Fruit fly (Drosophila melanogaster) whole organism, embryonic: ENCODE measurements around the gene fliI.

Source experiments
- Atf-2 ChIP-seq: fragments of 200-800 bp; sonication (Bioruptor generic); optimal IDR thresholded peaks from 2 replicates; lab custom pipeline; 2016; ENCODE audit warnings: missing biosample characterization, missing genetic modification characterization
- Atf6 ChIP-seq: fragments of 200-800 bp; sonication (Bioruptor generic); IDR thresholded peaks from 2 replicates; pipeline ENCODE4 v1.3.6; 2022; ENCODE audit warnings: missing biosample characterization, missing genetic modification characterization
- CG12155 ChIP-seq: fragments of 200-800 bp; sonication (Bioruptor generic); optimal IDR thresholded peaks from 3 replicates; lab custom pipeline; 2016; ENCODE audit warnings: missing biosample characterization, missing genetic modification characterization
- CG13894 ChIP-seq: fragments of 200-800 bp; sonication (Bioruptor generic); optimal IDR thresholded peaks from 3 replicates; lab custom pipeline; 2018; ENCODE audit warnings: missing biosample characterization, mild to moderate bottlenecking, missing genetic modification characterization, moderate library complexity
- CG1529 ChIP-seq: fragments of 200-800 bp; sonication (Bioruptor generic); optimal IDR thresholded peaks from 3 replicates; lab custom pipeline; 2018; ENCODE audit warnings: missing biosample characterization, missing genetic modification characterization
- CG16863 ChIP-seq: fragments of 200-800 bp; sonication (Bioruptor generic); optimal IDR thresholded peaks from 3 replicates; lab custom pipeline; 2016; ENCODE audit warnings: missing biosample characterization, missing genetic modification characterization
- CG18476 ChIP-seq: fragments of 200-800 bp; sonication (Bioruptor generic); optimal IDR thresholded peaks from 2 replicates; lab custom pipeline; 2016; ENCODE audit warnings: missing biosample characterization, mild to moderate bottlenecking, missing genetic modification characterization
- CG30020 ChIP-seq: fragments of 200-800 bp; optimal IDR thresholded peaks from 2 replicates; lab custom pipeline; 2019; ENCODE audit warnings: missing biosample characterization, mild to moderate bottlenecking, missing genetic modification characterization, moderate library complexity
- CG31388 ChIP-seq: fragments of 200-800 bp; sonication (Bioruptor generic); optimal IDR thresholded peaks from 2 replicates; lab custom pipeline; 2016; ENCODE audit warnings: missing biosample characterization, missing genetic modification characterization
- CG32767 ChIP-seq: fragments of 200-800 bp; sonication (Bioruptor generic); IDR thresholded peaks from 2 replicates; pipeline ENCODE4 v1.3.6; 2022; ENCODE audit warnings: missing biosample characterization, missing genetic modification characterization
- CG33213 ChIP-seq: fragments of 200-800 bp; sonication (Bioruptor generic); optimal IDR thresholded peaks from 3 replicates; lab custom pipeline; 2016; ENCODE audit warnings: missing biosample characterization, missing genetic modification characterization
- CG43689 ChIP-seq: fragments of 200-800 bp; sonication (Bioruptor generic); IDR thresholded peaks from 2 replicates; pipeline ENCODE4 v1.3.6; 2022; ENCODE audit warnings: missing biosample characterization, missing genetic modification characterization
- CG4424 ChIP-seq: fragments of 200-800 bp; sonication (Bioruptor generic); optimal IDR thresholded peaks from 3 replicates; lab custom pipeline; 2016; ENCODE audit warnings: missing biosample characterization, missing genetic modification characterization
- CG4730 ChIP-seq: fragments of 200-800 bp; sonication (Bioruptor generic); IDR thresholded peaks from 2 replicates; pipeline ENCODE4 v1.3.6; 2022; ENCODE audit warnings: missing biosample characterization, missing genetic modification characterization
- CG5180 ChIP-seq: fragments of 200-800 bp; sonication (Bioruptor generic); optimal IDR thresholded peaks from 3 replicates; lab custom pipeline; 2017; ENCODE audit warnings: missing biosample characterization, missing genetic modification characterization, mild to moderate bottlenecking, moderate library complexity, missing genetic modification reagents
- CG6272 ChIP-seq: fragments of 200-800 bp; sonication (Bioruptor generic); IDR thresholded peaks from 2 replicates; pipeline ENCODE4 v1.3.6; 2022; ENCODE audit warnings: missing biosample characterization, missing genetic modification characterization
- CG8359 ChIP-seq: fragments of 200-800 bp; sonication (Bioruptor generic); optimal IDR thresholded peaks from 2 replicates; lab custom pipeline; 2017; ENCODE audit warnings: missing biosample characterization, mild to moderate bottlenecking, missing genetic modification characterization, borderline replicate concordance
- CkIIα-i1 ChIP-seq: fragments of 200-800 bp; sonication (Bioruptor generic); IDR thresholded peaks from 2 replicates; pipeline ENCODE4 v1.3.6; 2022; ENCODE audit warnings: missing biosample characterization, missing genetic modification characterization
- Deaf1 ChIP-seq: fragments of 200-800 bp; optimal IDR thresholded peaks from 3 replicates; lab custom pipeline; 2019; ENCODE audit warnings: missing biosample characterization, mild to moderate bottlenecking, missing genetic modification characterization, moderate library complexity
- Dek ChIP-seq: fragments of 200-800 bp; sonication (Bioruptor generic); optimal IDR thresholded peaks from 3 replicates; lab custom pipeline; 2019; ENCODE audit warnings: missing biosample characterization, mild to moderate bottlenecking, missing genetic modification characterization, moderate library complexity
- E2f1 ChIP-seq: fragments of 200-800 bp; sonication (Bioruptor generic); IDR thresholded peaks from 2 replicates; pipeline ENCODE4 v1.3.6; 2022; ENCODE audit warnings: missing biosample characterization, missing genetic modification characterization
- Gsc ChIP-seq: fragments of 200-800 bp; sonication (Bioruptor generic); IDR thresholded peaks from 2 replicates; pipeline ENCODE4 v1.3.6; 2022; ENCODE audit warnings: missing biosample characterization, missing genetic modification characterization
- HLH4C ChIP-seq: fragments of 200-800 bp; sonication (Bioruptor generic); IDR thresholded peaks from 3 replicates; pipeline ENCODE4 v1.3.6; 2022; ENCODE audit warnings: missing biosample characterization, missing genetic modification characterization; ENCODE audit not compliant: partially characterized antibody
- Hr51 ChIP-seq, 2 experiments: fragments of 200-800 bp; sonication (Bioruptor generic); optimal IDR thresholded peaks; 2 replicates in 1 of 2; 3 replicates in 1 of 2; lab custom pipeline; 2016 to 2018; ENCODE audit warnings: missing biosample characterization in 2 of 2, missing genetic modification characterization in 2 of 2, mild to moderate bottlenecking in 1 of 2, moderate library complexity in 1 of 2
- Jarid2 ChIP-seq: fragments of 200-800 bp; sonication (Bioruptor generic); optimal IDR thresholded peaks from 3 replicates; lab custom pipeline; 2017; ENCODE audit warnings: mild to moderate bottlenecking, missing biosample characterization, missing genetic modification reagents, missing genetic modification characterization
- ap ChIP-seq: fragments of 200-800 bp; sonication (Bioruptor generic); IDR thresholded peaks from 2 replicates; pipeline ENCODE4 v1.3.6; 2022; ENCODE audit warnings: missing biosample characterization, missing genetic modification characterization
- bigmax ChIP-seq: fragments of 200-800 bp; sonication (Bioruptor generic); optimal IDR thresholded peaks from 2 replicates; lab custom pipeline; 2018; ENCODE audit warnings: missing biosample characterization, mild to moderate bottlenecking, missing genetic modification characterization
- btn ChIP-seq: fragments of 200-800 bp; sonication (Bioruptor generic); optimal IDR thresholded peaks from 2 replicates; lab custom pipeline; 2016; ENCODE audit warnings: missing biosample characterization, missing genetic modification characterization
- caup ChIP-seq: fragments of 200-800 bp; sonication (Bioruptor generic); optimal IDR thresholded peaks from 3 replicates; lab custom pipeline; 2017; ENCODE audit warnings: missing biosample characterization, mild to moderate bottlenecking, missing genetic modification characterization, moderate library complexity; ENCODE audit not compliant: severe bottlenecking
- chif ChIP-seq, 2 experiments: fragments of 200-800 bp; sonication (Bioruptor generic); optimal IDR thresholded peaks; 3 replicates each; lab custom pipeline; 2016; ENCODE audit warnings: missing biosample characterization in 2 of 2, missing genetic modification characterization in 2 of 2
- dmrt11E ChIP-seq: fragments of 200-800 bp; sonication (Bioruptor generic); optimal IDR thresholded peaks from 3 replicates; lab custom pipeline; 2018; ENCODE audit warnings: missing biosample characterization, mild to moderate bottlenecking, missing genetic modification characterization, moderate library complexity
- h ChIP-seq: fragments of >200 bp; optimal IDR thresholded peaks from 2 replicates; lab custom pipeline; 2017
- hkb ChIP-seq, 2 experiments: fragments of 200-800 bp in 1 of 2; fragments of >200 bp in 1 of 2; sonication (Bioruptor generic) in 1 of 2; IDR thresholded peaks in 1 of 2; optimal IDR thresholded peaks in 1 of 2; 2 replicates each; pipeline versions ENCODE4 v1.3.6 to Lab custom; 2017 to 2022; ENCODE audit warnings: missing biosample characterization in 1 of 2, missing genetic modification characterization in 1 of 2
- hth ChIP-seq: fragments of >200 bp; optimal IDR thresholded peaks from 2 replicates; lab custom pipeline; 2017; ENCODE audit warnings: inconsistent platforms
- jumu ChIP-seq: fragments of 200-800 bp; sonication (Bioruptor generic); optimal IDR thresholded peaks from 3 replicates; lab custom pipeline; 2016; ENCODE audit warnings: missing biosample characterization, missing genetic modification characterization
- klu ChIP-seq: fragments of 200-800 bp; sonication (Bioruptor generic); IDR thresholded peaks from 2 replicates; pipeline ENCODE4 v1.3.6; 2022; ENCODE audit warnings: missing biosample characterization, missing genetic modification characterization
- lilli ChIP-seq: fragments of 200-800 bp; sonication (Bioruptor generic); optimal IDR thresholded peaks from 3 replicates; lab custom pipeline; 2016; ENCODE audit warnings: missing biosample characterization, missing genetic modification characterization
- lov ChIP-seq, 2 experiments: fragments of 200-800 bp in 1 of 2; fragments of >200 bp in 1 of 2; sonication (Bioruptor generic) in 1 of 2; IDR thresholded peaks in 1 of 2; optimal IDR thresholded peaks in 1 of 2; 2 replicates in 1 of 2; 3 replicates in 1 of 2; pipeline versions ENCODE4 v1.3.6 to Lab custom; 2017 to 2022; ENCODE audit warnings: missing biosample characterization in 1 of 2, missing genetic modification characterization in 1 of 2
- nau ChIP-seq: fragments of 200-800 bp; sonication (Bioruptor generic); optimal IDR thresholded peaks from 3 replicates; lab custom pipeline; 2017; ENCODE audit warnings: missing biosample characterization, mild to moderate bottlenecking, missing genetic modification characterization, missing genetic modification reagents
- org-1 ChIP-seq: fragments of 200-800 bp; sonication (Bioruptor generic); optimal IDR thresholded peaks from 2 replicates; lab custom pipeline; 2017; ENCODE audit warnings: missing biosample characterization, missing genetic modification characterization
- seq ChIP-seq: fragments of 200-800 bp; sonication (Bioruptor generic); IDR thresholded peaks from 2 replicates; pipeline ENCODE4 v1.3.6; 2022; ENCODE audit warnings: missing biosample characterization, missing genetic modification characterization
- slbo ChIP-seq: fragments of 200-800 bp; sonication (Bioruptor generic); IDR thresholded peaks from 2 replicates; pipeline ENCODE4 v1.3.6; 2022; ENCODE audit warnings: missing biosample characterization, missing genetic modification characterization
- sna ChIP-seq: fragments of 200-800 bp; sonication (Bioruptor generic); IDR thresholded peaks from 2 replicates; pipeline ENCODE4 v1.3.6; 2022; ENCODE audit warnings: missing biosample characterization, missing genetic modification characterization; ENCODE audit not compliant: partially characterized antibody
- so ChIP-seq: fragments of 200-800 bp; sonication (Bioruptor generic); IDR thresholded peaks from 3 replicates; pipeline ENCODE4 v1.3.6; 2022; ENCODE audit warnings: missing biosample characterization, missing genetic modification characterization
- ssp ChIP-seq: fragments of 200-800 bp; sonication (Bioruptor generic); IDR thresholded peaks from 2 replicates; pipeline ENCODE4 v1.3.6; 2022; ENCODE audit warnings: missing biosample characterization, missing genetic modification characterization
- stc ChIP-seq: fragments of 200-800 bp; sonication (Bioruptor generic); IDR thresholded peaks from 2 replicates; pipeline ENCODE4 v1.3.6; 2022; ENCODE audit warnings: missing biosample characterization, missing genetic modification characterization
- sug ChIP-seq: fragments of 200-800 bp; optimal IDR thresholded peaks from 2 replicates; lab custom pipeline; 2019; ENCODE audit warnings: missing biosample characterization, mild to moderate bottlenecking, missing genetic modification characterization, moderate library complexity
- tgo ChIP-seq: fragments of 200-800 bp; sonication (Bioruptor generic); IDR thresholded peaks from 3 replicates; pipeline ENCODE4 v1.3.6; 2022; ENCODE audit warnings: missing biosample characterization, missing genetic modification characterization
- tin ChIP-seq: fragments of 200-800 bp; sonication (Bioruptor generic); optimal IDR thresholded peaks from 3 replicates; lab custom pipeline; 2016; ENCODE audit warnings: missing biosample characterization, missing genetic modification characterization
- z ChIP-seq: fragments of 200-800 bp; sonication (Bioruptor generic); IDR thresholded peaks from 3 replicates; pipeline ENCODE4 v1.3.6; 2022; ENCODE audit warnings: missing biosample characterization, missing genetic modification characterization
- zfh2 ChIP-seq: fragments of 200-800 bp; sonication (Bioruptor generic); optimal IDR thresholded peaks from 2 replicates; lab custom pipeline; 2016; ENCODE audit warnings: missing biosample characterization, missing genetic modification characterization

Gene fliI

DNA sequence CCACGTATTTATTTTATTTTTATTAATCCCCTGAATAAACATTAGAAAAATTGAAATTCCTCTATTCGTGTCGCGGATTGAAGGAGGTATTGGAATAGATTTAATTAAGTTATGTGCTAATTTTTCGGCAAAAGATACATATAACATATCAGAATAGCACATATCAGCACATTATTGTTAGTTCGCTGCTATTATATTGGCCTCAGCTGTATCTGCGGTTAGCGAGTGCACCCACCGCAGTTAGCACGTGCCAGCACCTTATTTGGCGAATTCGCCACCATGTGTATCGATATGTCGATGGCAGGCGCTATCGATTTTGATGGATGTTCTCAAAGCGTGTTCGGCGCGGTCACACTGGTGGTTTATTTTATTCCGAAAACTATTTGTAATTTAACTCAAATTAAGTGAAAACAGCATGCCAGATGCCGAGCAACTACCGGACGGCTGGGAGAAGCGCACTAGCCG lies 5.5 kb downstream of the fliI start, which contains the start of gene dod (continued):
- TF ChIP-seq CG5180 (GFP tag; lab: Kevin White, UChicago): no peak
- TF ChIP-seq ap (GFP tag; lab: Robert Waterston, UW): no peak
- peak; percentile 59 for TF ChIP-seq HLH4C
- peak; percentile 38 to 57 for TF ChIP-seq Hr51 (GFP tag; optimal IDR thresholded peaks at IDR 0.05; lab: Kevin White, UChicago)
- TF ChIP-seq CG4730 (GFP tag; lab: Robert Waterston, UW): no peak
- TF ChIP-seq CG43689 (GFP tag; lab: Robert Waterston, UW): no peak
- peak; percentile 68 for TF ChIP-seq sna (GFP tag; lab: Robert Waterston, UW)
- TF ChIP-seq chif (GFP tag; optimal IDR thresholded peaks at IDR 0.05; lab: Kevin White, UChicago): peak; percentile 29 to 32
- no peak for TF ChIP-seq btn (GFP tag; lab: Kevin White, UChicago)
- TF ChIP-seq zfh2 (GFP tag; lab: Kevin White, UChicago): peak; percentile 44
- TF ChIP-seq slbo (GFP tag; lab: Robert Waterston, UW): peak; percentile 72
- no peak for TF ChIP-seq h (lab: Kevin White, UChicago)
- TF ChIP-seq Deaf1: peak; percentile 19
- peak; percentile 46 for TF ChIP-seq jumu (GFP tag; lab: Kevin White, UChicago)
- TF ChIP-seq nau (GFP tag; lab: Kevin White, UChicago): no peak
- no peak for TF ChIP-seq so (GFP tag; lab: Robert Waterston, UW)
- TF ChIP-seq CG12155 (GFP tag; lab: Kevin White, UChicago): peak; percentile 20
- no peak for TF ChIP-seq hkb (optimal IDR thresholded peaks at IDR 0.05; lab: Kevin White, UChicago)
- TF ChIP-seq hkb (GFP tag; IDR thresholded peaks at IDR 0.05; lab: Robert Waterston, UW): peak; percentile 41; the same call in 1 of the 2 replicates
- no peak for TF ChIP-seq lov (optimal IDR thresholded peaks at IDR 0.05; lab: Kevin White, UChicago)
- TF ChIP-seq lov (GFP tag; IDR thresholded peaks at IDR 0.05; lab: Robert Waterston, UW): no peak
- TF ChIP-seq sug (tag; lab: Kevin White, UChicago): peak; percentile 53
- peak; percentile 7 for TF ChIP-seq CG30020 (tag; lab: Kevin White, UChicago)
- no peak for TF ChIP-seq klu
- no peak for TF ChIP-seq Atf6 (GFP tag; lab: Robert Waterston, UW)
- no peak for TF ChIP-seq hth (lab: Kevin White, UChicago)
- peak; percentile 24 for TF ChIP-seq caup (GFP tag; lab: Kevin White, UChicago)
- peak; percentile 55 for TF ChIP-seq bigmax (GFP tag; lab: Kevin White, UChicago)
- no peak for TF ChIP-seq CG8359 (GFP tag; lab: Kevin White, UChicago)
- no peak; the same call in 1 of the 2 replicates for TF ChIP-seq seq (GFP tag; lab: Robert Waterston, UW)
- peak; percentile 56 for TF ChIP-seq CG32767
- no peak for TF ChIP-seq z (GFP tag; lab: Robert Waterston, UW)
- peak; percentile 43 for TF ChIP-seq Dek
- TF ChIP-seq CG18476 (GFP tag; lab: Kevin White, UChicago): no peak
- TF ChIP-seq org-1 (GFP tag; lab: Kevin White, UChicago): peak; percentile 25
- no peak; the same call in 2 of the 3 replicates for TF ChIP-seq tgo
- TF ChIP-seq lilli (GFP tag; lab: Kevin White, UChicago): peak; percentile 75
- TF ChIP-seq CG6272: peak; percentile 45; the same call in 1 of the 2 replicates
- no peak for TF ChIP-seq dmrt11E (tag; lab: Kevin White, UChicago)
- TF ChIP-seq CG4424 (GFP tag; lab: Kevin White, UChicago): peak; percentile 15
- TF ChIP-seq Atf-2 (GFP tag; lab: Kevin White, UChicago): no peak
- TF ChIP-seq stc (GFP tag; lab: Robert Waterston, UW): peak; percentile 44; the same call in 1 of the 2 replicates
- TF ChIP-seq E2f1 (GFP tag; lab: Robert Waterston, UW): peak; percentile 20; the same call in 1 of the 2 replicates
- TF ChIP-seq Gsc (GFP tag; lab: Robert Waterston, UW): no peak
- no peak for TF ChIP-seq CkIIα-i1
- peak; percentile 44 for TF ChIP-seq tin (GFP tag; lab: Kevin White, UChicago)
- TF ChIP-seq Jarid2 (GFP tag; lab: Kevin White, UChicago): no peak
- TF ChIP-seq CG13894 (tag; lab: Kevin White, UChicago): peak; percentile 67
- no peak for TF ChIP-seq ssp (GFP tag; lab: Robert Waterston, UW)
- peak; percentile 73 for TF ChIP-seq CG33213 (GFP tag; lab: Kevin White, UChicago)
- TF ChIP-seq CG1529: no peak
- TF ChIP-seq CG16863 (GFP tag; lab: Kevin White, UChicago): peak; percentile 14
- no peak for TF ChIP-seq CG31388 (GFP tag; lab: Kevin White, UChicago)
